Fruit fly (Drosophila melanogaster): ENCODE results near the gene twr.

DNA sequence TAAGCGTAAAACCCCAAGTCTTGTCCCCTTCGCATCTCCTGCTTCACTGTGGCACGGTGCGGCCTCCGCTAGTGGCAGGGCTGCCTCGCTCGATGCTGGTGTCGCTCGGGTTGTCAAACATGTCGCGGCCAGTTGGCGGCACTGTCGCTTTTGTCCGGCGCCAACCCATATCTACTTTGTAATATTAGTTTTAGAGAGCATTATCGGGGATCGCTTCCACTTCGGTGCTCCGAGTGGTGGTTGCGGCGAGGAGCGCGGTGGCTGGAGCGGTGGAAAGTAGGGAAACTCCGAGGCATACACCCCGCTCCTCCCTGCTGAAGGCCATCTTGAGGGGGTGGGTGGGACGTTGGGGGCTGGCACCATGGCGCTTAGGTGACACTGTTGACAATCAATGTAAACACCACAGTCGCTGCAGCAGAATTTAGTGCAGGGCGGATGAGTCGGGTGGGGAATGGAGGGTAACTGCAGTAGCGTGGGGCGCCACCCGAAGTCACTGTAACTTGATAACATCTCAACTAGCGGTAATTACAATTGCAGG is 7.5 kb downstream of the twr start:
- no peak for TF ChIP-seq CG8478 (optimal IDR thresholded peaks at IDR 0.05)
- TF ChIP-seq CTCF (optimal IDR thresholded peaks at IDR 0.05) = no peak

Data from S2 (cell line).